Worm (Caenorhabditis elegans) whole organism, L2 larva: ENCODE results near the gene lron-7.

Source experiments
- C34F6.9 ChIP-seq: fragments of 150-350 bp; optimal IDR thresholded peaks from 2 replicates; lab custom pipeline; 2014; ENCODE audit warnings: missing biosample characterization, missing genetic modification characterization
- F13H6.1 ChIP-seq: sonication (generic microtip); optimal IDR thresholded peaks from 2 replicates; lab custom pipeline; 2016; ENCODE audit warnings: missing genetic modification characterization, missing compliant biosample characterization
- Y55F3AM.14 ChIP-seq: fragments of 200-800 bp; sonication (Bioruptor generic); optimal IDR thresholded peaks from 2 replicates; lab custom pipeline; 2018; ENCODE audit warnings: mild to moderate bottlenecking, missing genetic modification characterization, missing compliant biosample characterization
- ZK546.5 ChIP-seq: sonication (generic microtip); optimal IDR thresholded peaks from 2 replicates; lab custom pipeline; 2017; ENCODE audit warnings: missing biosample characterization, missing genetic modification characterization
- alr-1 ChIP-seq: fragments of 150-350 bp; optimal IDR thresholded peaks from 2 replicates; lab custom pipeline; 2014; ENCODE audit warnings: missing biosample characterization, missing genetic modification characterization
- aly-2 ChIP-seq: fragments of 150-350 bp; optimal IDR thresholded peaks from 2 replicates; lab custom pipeline; 2014; ENCODE audit warnings: missing biosample characterization, missing genetic modification characterization
- ama-1 ChIP-seq: fragments of 150-350 bp; optimal IDR thresholded peaks from 2 replicates; lab custom pipeline; 2018; ENCODE audit warnings: inconsistent platforms
- blmp-1 ChIP-seq: sonication (generic microtip); optimal IDR thresholded peaks from 2 replicates; lab custom pipeline; 2017; ENCODE audit warnings: missing genetic modification characterization, mild to moderate bottlenecking, missing compliant biosample characterization, antibody characterized with exemption, moderate library complexity; ENCODE audit not compliant: insufficient read depth
- ceh-82 ChIP-seq: fragments of 150-350 bp; optimal IDR thresholded peaks from 2 replicates; lab custom pipeline; 2014; ENCODE audit warnings: missing biosample characterization, missing genetic modification characterization
- dmd-4 ChIP-seq: sonication (generic microtip); optimal IDR thresholded peaks from 2 replicates; lab custom pipeline; 2017; ENCODE audit warnings: missing biosample characterization, missing genetic modification characterization
- egl-27 ChIP-seq: sonication (generic microtip); optimal IDR thresholded peaks from 3 replicates; lab custom pipeline; 2017; ENCODE audit warnings: missing biosample characterization, missing genetic modification reagents, missing genetic modification characterization
- elt-1 ChIP-seq: fragments of 150-350 bp; optimal IDR thresholded peaks from 2 replicates; lab custom pipeline; 2014; ENCODE audit warnings: missing biosample characterization, missing genetic modification characterization
- elt-3 ChIP-seq: sonication (generic microtip); optimal IDR thresholded peaks from 2 replicates; lab custom pipeline; 2017; ENCODE audit warnings: missing biosample characterization, missing genetic modification characterization
- gmeb-1 ChIP-seq: fragments of 150-350 bp; optimal IDR thresholded peaks from 2 replicates; lab custom pipeline; 2014; ENCODE audit warnings: missing biosample characterization, missing genetic modification characterization
- lin-11 ChIP-seq: fragments of 150-350 bp; sonication (generic microtip); optimal IDR thresholded peaks from 2 replicates; lab custom pipeline; 2014; ENCODE audit warnings: missing biosample characterization, missing genetic modification characterization, inconsistent platforms, mixed read lengths
- lin-13 ChIP-seq: fragments of 150-350 bp; optimal IDR thresholded peaks from 2 replicates; lab custom pipeline; 2014; ENCODE audit warnings: missing biosample characterization, missing genetic modification reagents, missing genetic modification characterization
- lin-39 ChIP-seq: fragments of 150-350 bp; optimal IDR thresholded peaks from 2 replicates; lab custom pipeline; 2014; ENCODE audit warnings: missing biosample characterization, missing genetic modification reagents, missing genetic modification characterization
- lsy-2 ChIP-seq, 2 experiments: fragments of 150-350 bp in 1 of 2; sonication (generic microtip) in 1 of 2; optimal IDR thresholded peaks; 2 replicates each; lab custom pipeline; 2014 to 2017; ENCODE audit warnings: missing biosample characterization in 2 of 2, missing genetic modification characterization in 2 of 2
- mbf-1 ChIP-seq: sonication (generic microtip); optimal IDR thresholded peaks from 2 replicates; lab custom pipeline; 2017; ENCODE audit warnings: missing biosample characterization, missing genetic modification characterization
- mdl-1 ChIP-seq, 2 experiments: fragments of 150-350 bp in 1 of 2; sonication (generic microtip) in 1 of 2; optimal IDR thresholded peaks; 2 replicates each; lab custom pipeline; 2017; ENCODE audit warnings: missing biosample characterization in 2 of 2, missing genetic modification characterization in 2 of 2
- nhr-12 ChIP-seq: fragments of 150-350 bp; optimal IDR thresholded peaks from 2 replicates; lab custom pipeline; 2014; ENCODE audit warnings: missing biosample characterization, missing genetic modification characterization
- nhr-129 ChIP-seq: fragments of 150-350 bp; optimal IDR thresholded peaks from 2 replicates; lab custom pipeline; 2014; ENCODE audit warnings: missing biosample characterization, missing genetic modification characterization
- nhr-21 ChIP-seq: fragments of 150-350 bp; optimal IDR thresholded peaks from 2 replicates; lab custom pipeline; 2014; ENCODE audit warnings: missing biosample characterization, missing genetic modification characterization
- nhr-23 ChIP-seq: fragments of 150-350 bp; optimal IDR thresholded peaks from 2 replicates; lab custom pipeline; 2014; ENCODE audit warnings: missing biosample characterization, missing genetic modification reagents, missing genetic modification characterization
- nhr-237 ChIP-seq: fragments of 150-350 bp; optimal IDR thresholded peaks from 2 replicates; lab custom pipeline; 2014; ENCODE audit warnings: missing biosample characterization, missing genetic modification characterization
- nhr-25 ChIP-seq: fragments of 150-350 bp; sonication (generic microtip); optimal IDR thresholded peaks from 3 replicates; lab custom pipeline; 2014; ENCODE audit warnings: missing biosample characterization, missing genetic modification characterization
- nhr-6 ChIP-seq: fragments of 150-350 bp; optimal IDR thresholded peaks from 2 replicates; lab custom pipeline; 2014; ENCODE audit warnings: missing biosample characterization, missing genetic modification characterization
- nhr-77 ChIP-seq: fragments of 150-350 bp; optimal IDR thresholded peaks from 2 replicates; lab custom pipeline; 2014; ENCODE audit warnings: missing biosample characterization, missing genetic modification characterization
- sem-4 ChIP-seq: fragments of 150-350 bp; optimal IDR thresholded peaks from 2 replicates; lab custom pipeline; 2014; ENCODE audit warnings: missing biosample characterization, missing genetic modification reagents, missing genetic modification characterization
- skn-1 ChIP-seq: sonication (generic microtip); optimal IDR thresholded peaks from 2 replicates; lab custom pipeline; 2017; ENCODE audit warnings: missing biosample characterization, missing genetic modification characterization
- sma-3 ChIP-seq: sonication (generic microtip); optimal IDR thresholded peaks from 2 replicates; lab custom pipeline; 2016; ENCODE audit warnings: missing genetic modification reagents, missing genetic modification characterization, missing compliant biosample characterization
- sma-9 ChIP-seq, 2 experiments: fragments of 150-350 bp in 1 of 2; sonication (generic microtip) in 1 of 2; optimal IDR thresholded peaks; 2 replicates each; lab custom pipeline; 2014 to 2016; ENCODE audit warnings: missing genetic modification characterization in 2 of 2, mild to moderate bottlenecking in 1 of 2, missing biosample characterization in 1 of 2, missing compliant biosample characterization in 1 of 2, missing genetic modification reagents in 1 of 2, moderate library complexity in 1 of 2
- snpc-4 ChIP-seq: fragments of 150-350 bp; optimal IDR thresholded peaks from 2 replicates; lab custom pipeline; 2014; ENCODE audit warnings: missing biosample characterization, missing genetic modification characterization
- unc-39 ChIP-seq: fragments of 150-350 bp; optimal IDR thresholded peaks from 2 replicates; lab custom pipeline; 2014; ENCODE audit warnings: missing biosample characterization, missing genetic modification characterization
- unc-55 ChIP-seq: fragments of 150-350 bp; sonication (generic microtip); optimal IDR thresholded peaks from 3 replicates; lab custom pipeline; 2014; ENCODE audit warnings: missing biosample characterization, missing genetic modification reagents, missing genetic modification characterization
- unc-62 ChIP-seq: fragments of 150-350 bp; optimal IDR thresholded peaks from 2 replicates; lab custom pipeline; 2014; ENCODE audit warnings: missing biosample characterization, missing genetic modification reagents, missing genetic modification characterization
- zag-1 ChIP-seq: fragments of 150-350 bp; optimal IDR thresholded peaks from 2 replicates; lab custom pipeline; 2014; ENCODE audit warnings: missing biosample characterization, missing genetic modification characterization
- ztf-1 ChIP-seq: fragments of 200-800 bp; sonication (Bioruptor generic); conservative IDR thresholded peaks from 2 replicates; pipeline ENCODE4 v1.3.6; 2022; ENCODE audit warnings: missing genetic modification characterization, missing compliant biosample characterization
- ztf-11 ChIP-seq: sonication (generic microtip); optimal IDR thresholded peaks from 2 replicates; lab custom pipeline; 2017; ENCODE audit warnings: missing biosample characterization, missing genetic modification characterization
- ztf-4 ChIP-seq: fragments of 150-350 bp; optimal IDR thresholded peaks from 2 replicates; lab custom pipeline; 2014; ENCODE audit warnings: missing biosample characterization, missing genetic modification characterization

lron-7 gene

DNA sequence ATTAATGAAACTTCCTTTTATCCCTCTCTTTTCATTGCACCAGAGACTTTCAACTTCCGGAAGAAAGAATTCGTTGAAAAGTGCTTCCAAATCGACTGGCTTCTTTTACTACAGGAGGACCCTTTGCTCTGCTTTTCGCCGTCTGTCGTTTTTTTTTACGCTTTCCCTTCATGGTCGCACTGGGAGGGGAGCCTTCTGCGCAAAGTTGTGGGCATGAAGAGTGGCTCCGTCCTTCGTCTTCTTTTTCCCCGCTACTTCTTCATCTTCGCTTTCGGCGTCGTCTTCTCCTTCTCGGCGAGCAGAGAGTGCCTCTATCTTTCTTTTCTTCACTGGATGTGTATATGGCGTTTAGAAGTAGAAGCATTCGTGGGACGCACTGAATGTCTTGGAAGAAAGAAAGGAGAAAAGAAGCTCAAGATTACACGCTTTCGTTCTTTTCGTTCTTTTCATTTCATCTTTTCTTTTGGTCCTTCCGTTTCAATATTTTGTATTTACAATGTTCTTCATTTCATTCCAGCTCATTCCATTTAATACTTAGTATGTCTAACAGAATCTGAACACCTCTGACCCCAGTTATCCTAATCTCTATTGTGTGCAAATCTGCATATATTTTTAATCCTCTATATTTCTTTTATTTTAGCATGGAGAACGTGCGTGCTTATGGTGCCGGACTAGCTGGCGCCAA, 35.2 kb downstream of the lron-7 start, which contains the start of gene sng-1:
Gene sng-1 (plus strand): TSS at position 635 of the 685 bp plus-strand sequence.
- TF ChIP-seq dmd-4 = no peak
- no peak for TF ChIP-seq blmp-1
- peak; percentile 40 for TF ChIP-seq zag-1
- no peak for TF ChIP-seq lin-13 (GFP tag; lab: Kevin White, UChicago)
- TF ChIP-seq ama-1 (lab: Kevin White, UChicago) = no peak
- TF ChIP-seq unc-55 (GFP tag; lab: Kevin White, UChicago) = peak; percentile 23
- no peak for TF ChIP-seq ztf-11
- peak; percentile 29 for TF ChIP-seq F13H6.1 (tag; lab: Kevin White, UChicago)
- TF ChIP-seq nhr-129 = peak; percentile 5
- TF ChIP-seq lsy-2 (tag; optimal IDR thresholded peaks at IDR 0.05; lab: Kevin White, UChicago) = peak in 1 of 2 experiments; percentile 13
- TF ChIP-seq nhr-12 (tag; lab: Kevin White, UChicago) = no peak
- TF ChIP-seq C34F6.9 (tag; lab: Kevin White, UChicago) = peak; percentile 43
- no peak for TF ChIP-seq aly-2 (tag; lab: Kevin White, UChicago)
- TF ChIP-seq nhr-21 (tag; lab: Kevin White, UChicago) = no peak

DNA sequence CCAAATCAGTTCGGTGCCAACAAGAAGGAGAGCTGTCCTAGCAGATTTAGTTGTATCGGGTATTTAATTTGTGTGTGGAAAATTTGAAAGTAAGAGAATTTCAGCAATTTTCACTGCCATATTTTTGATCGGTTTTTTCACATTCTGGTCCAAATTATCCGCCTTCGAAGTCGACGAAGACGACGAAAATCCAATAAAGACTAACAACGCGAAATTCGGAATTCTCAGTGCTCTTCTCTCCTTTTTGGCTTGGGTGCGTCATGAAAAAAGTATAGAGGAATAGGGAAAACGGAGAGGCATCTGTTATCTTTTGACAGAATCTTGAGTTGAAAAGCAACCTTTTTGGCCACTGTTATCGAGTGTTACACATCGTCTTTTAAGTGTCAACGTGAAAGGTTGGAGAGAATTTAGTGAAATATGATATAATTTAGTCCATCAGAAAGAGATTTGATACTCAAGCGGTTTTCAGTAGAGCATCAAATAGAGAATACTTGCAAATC, 36.2 kb downstream of the lron-7 start:
- TF ChIP-seq unc-55 (GFP tag; lab: Kevin White, UChicago) (peak; percentile 20), nhr-6 (tag; lab: Kevin White, UChicago) (no peak)

DNA sequence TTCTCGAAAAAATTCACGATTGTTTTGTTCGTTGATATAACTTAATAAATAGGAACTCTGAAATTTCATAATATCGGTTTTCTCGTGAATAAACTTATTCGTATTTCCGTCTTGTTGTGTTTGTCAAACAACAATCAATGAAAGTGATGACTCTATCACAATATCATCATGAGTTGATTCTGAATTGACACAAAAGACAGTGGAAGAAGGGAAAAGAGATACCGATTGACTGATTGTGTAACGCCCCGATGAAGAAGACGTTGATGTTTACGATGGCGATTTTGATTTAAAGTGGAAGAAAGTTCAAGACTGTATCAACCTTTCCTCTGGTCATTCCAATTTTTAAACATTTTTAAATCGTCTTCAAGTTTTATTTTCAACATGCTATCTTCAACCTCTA, 37.7 kb downstream of the lron-7 start, which contains the start of gene ttr-59:
Gene ttr-59 (plus strand): TSS at position 218 of the 400 bp plus-strand sequence.
- TF ChIP-seq mbf-1 = no peak
- peak; percentile 25 for TF ChIP-seq nhr-21 (tag; lab: Kevin White, UChicago)
- TF ChIP-seq sma-3 (GFP tag; lab: Kevin White, UChicago) = peak; percentile 65
- TF ChIP-seq nhr-77 (tag; lab: Kevin White, UChicago) = no peak
- peak; percentile 69 for TF ChIP-seq blmp-1
- peak; percentile 51 for TF ChIP-seq nhr-25 (tag; lab: Kevin White, UChicago)
- TF ChIP-seq, all 48 proteins: peak for 4

DNA sequence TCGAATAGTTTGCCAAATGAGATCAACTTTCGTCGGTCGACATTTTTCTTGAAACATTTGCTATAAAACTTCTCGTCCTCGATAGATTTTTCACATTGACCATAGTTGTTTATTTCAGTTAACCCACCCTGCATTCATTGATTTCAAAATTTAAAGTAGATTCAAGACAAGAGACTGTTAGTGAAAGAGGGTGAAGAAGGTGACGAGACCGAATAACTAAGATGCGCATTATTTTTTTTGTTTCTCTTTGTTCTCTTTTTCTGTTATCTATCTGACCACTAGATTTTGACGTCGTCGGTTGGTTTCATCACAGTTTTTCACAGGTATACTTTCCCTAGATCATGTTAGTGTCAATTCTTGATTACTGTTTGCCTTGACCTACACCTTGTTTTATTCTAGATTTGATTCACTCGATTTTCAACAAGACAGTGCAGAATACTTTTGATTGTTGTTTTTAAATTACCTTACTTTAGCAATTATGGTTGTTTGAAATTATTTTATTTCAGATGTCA, 38.8 kb downstream of the lron-7 start, which contains the start of gene ttr-30:
Gene ttr-30 (plus strand): TSS at position 265 of the 512 bp plus-strand sequence.
- TF ChIP-seq elt-1 (tag; lab: Kevin White, UChicago) (no peak), nhr-25 (tag; lab: Kevin White, UChicago) (peak; percentile 67), blmp-1 (peak; percentile 80), sma-3 (GFP tag; lab: Kevin White, UChicago) (peak; percentile 64), snpc-4 (tag; lab: Kevin White, UChicago) (no peak), lsy-2 (tag; optimal IDR thresholded peaks at IDR 0.05; lab: Kevin White, UChicago) (no peak), unc-62 (no peak), nhr-6 (tag; lab: Kevin White, UChicago) (no peak), skn-1 (tag; lab: Kevin White, UChicago) (no peak)

DNA sequence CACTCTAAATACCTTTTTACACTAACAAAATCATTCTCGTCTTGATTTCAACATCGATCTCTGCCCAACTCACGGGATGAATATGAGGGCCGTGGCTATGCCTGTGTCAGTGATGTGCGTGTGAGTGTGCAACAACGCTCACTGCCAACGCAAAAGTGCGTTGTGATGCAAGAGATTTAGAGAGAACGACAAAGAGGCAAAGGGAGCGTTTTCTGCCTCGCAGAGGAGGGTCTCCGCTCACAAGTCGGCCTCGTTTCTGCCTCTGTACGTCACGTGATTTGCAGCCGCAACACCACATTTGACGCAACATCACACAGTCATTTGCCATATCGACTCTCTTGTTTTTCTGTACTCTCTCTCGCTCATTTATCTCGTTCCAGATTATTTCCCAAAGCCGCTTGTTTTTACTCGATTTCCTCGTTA, 42.4 kb downstream of the lron-7 start, which contains the start of gene epg-7:
Gene epg-7 (plus strand): TSS at position 413 of the 423 bp plus-strand sequence.
- TF ChIP-seq lin-39 (peak; percentile 48), snpc-4 (tag; lab: Kevin White, UChicago) (peak; percentile 79), nhr-23 (no peak), F13H6.1 (tag; lab: Kevin White, UChicago) (peak; percentile 98), ceh-82 (tag; lab: Kevin White, UChicago) (peak; percentile 71), ztf-4 (tag; lab: Kevin White, UChicago) (peak; percentile 88), egl-27 (peak; percentile 93), sem-4 (peak; percentile 94), C34F6.9 (tag; lab: Kevin White, UChicago) (peak; percentile 99), unc-39 (tag; lab: Kevin White, UChicago) (no peak), Y55F3AM.14 (GFP tag; lab: Kevin White, UChicago) (peak; percentile 84), elt-3 (tag; lab: Kevin White, UChicago) (no peak), unc-55 (GFP tag; lab: Kevin White, UChicago) (peak; percentile 97), aly-2 (tag; lab: Kevin White, UChicago) (no peak), gmeb-1 (tag; lab: Kevin White, UChicago) (peak; percentile 83), lsy-2 (tag; optimal IDR thresholded peaks at IDR 0.05; lab: Kevin White, UChicago) (peak; percentile 79 to 93), nhr-12 (tag; lab: Kevin White, UChicago) (no peak), mbf-1 (no peak), mdl-1 (tag; optimal IDR thresholded peaks at IDR 0.05; lab: Kevin White, UChicago) (peak; percentile 74 to 95), unc-62 (peak; percentile 70), nhr-237 (tag; lab: Kevin White, UChicago) (no peak), nhr-129 (peak; percentile 98), ZK546.5 (tag; lab: Kevin White, UChicago) (no peak), lin-11 (tag; lab: Kevin White, UChicago) (peak; percentile 96), zag-1 (peak; percentile 73), ztf-1 (GFP tag; lab: Robert Waterston, UW) (no peak), sma-9 (GFP tag; optimal IDR thresholded peaks at IDR 0.05; lab: Kevin White, UChicago) (peak; percentile 96), sma-9 (tag; optimal IDR thresholded peaks at IDR 0.05; lab: Kevin White, UChicago) (no peak), alr-1 (tag; lab: Kevin White, UChicago) (no peak)
